Worm (Caenorhabditis elegans) whole organism, midembryonic: Measurements from ENCODE around the gene praf-3.
"Not testable (repeated sequence)": the region's sequence is repeated elsewhere in the genome, so short reads cannot be mapped to it uniquely, and the experiment has no call there.

Source experiments
- T22C8.4 ChIP-seq: fragments of 200-800 bp; sonication (Bioruptor generic); IDR thresholded peaks from 2 replicates; pipeline ENCODE4 v1.3.6; 2022; ENCODE audit warnings: missing genetic modification characterization, missing compliant biosample characterization
- cog-1 ChIP-seq: sonication (generic microtip); optimal IDR thresholded peaks from 2 replicates; lab custom pipeline; 2016; ENCODE audit warnings: missing genetic modification characterization, missing compliant biosample characterization
- flt-1 ChIP-seq: fragments of 200-800 bp; sonication (Bioruptor generic); IDR thresholded peaks from 2 replicates; pipeline ENCODE4 v1.3.6; 2022; ENCODE audit warnings: missing genetic modification characterization, missing compliant biosample characterization
- klf-2 ChIP-seq: fragments of 200-800 bp; sonication (Bioruptor generic); conservative IDR thresholded peaks from 2 replicates; pipeline ENCODE4 v1.3.6; 2022; ENCODE audit warnings: missing genetic modification reagents, missing genetic modification characterization, missing compliant biosample characterization
- med-1 ChIP-seq: sonication (generic microtip); optimal IDR thresholded peaks from 2 replicates; lab custom pipeline; 2017; ENCODE audit warnings: missing genetic modification characterization, mild to moderate bottlenecking, missing compliant biosample characterization, antibody characterized with exemption, missing genetic modification reagents; ENCODE audit not compliant: insufficient read depth
- ref-1 ChIP-seq: fragments of 200-800 bp; sonication (Bioruptor generic); conservative IDR thresholded peaks from 2 replicates; pipeline ENCODE4 v1.3.6; 2022; ENCODE audit warnings: missing genetic modification reagents, missing genetic modification characterization, missing compliant biosample characterization
- tab-1 ChIP-seq: fragments of 200-800 bp; sonication (Bioruptor generic); IDR thresholded peaks from 2 replicates; pipeline ENCODE4 v1.3.6; 2022; ENCODE audit warnings: missing genetic modification characterization, missing compliant biosample characterization
- ztf-23 ChIP-seq: fragments of 200-800 bp; sonication (Bioruptor generic); IDR thresholded peaks from 2 replicates; pipeline ENCODE4 v1.3.6; 2022; ENCODE audit warnings: missing genetic modification reagents, missing genetic modification characterization, missing compliant biosample characterization
- ztf-29 ChIP-seq: fragments of 200-800 bp; sonication (Bioruptor generic); IDR thresholded peaks from 2 replicates; pipeline ENCODE4 v1.3.6; 2022; ENCODE audit warnings: missing genetic modification reagents, missing genetic modification characterization, missing compliant biosample characterization

Gene praf-3

DNA sequence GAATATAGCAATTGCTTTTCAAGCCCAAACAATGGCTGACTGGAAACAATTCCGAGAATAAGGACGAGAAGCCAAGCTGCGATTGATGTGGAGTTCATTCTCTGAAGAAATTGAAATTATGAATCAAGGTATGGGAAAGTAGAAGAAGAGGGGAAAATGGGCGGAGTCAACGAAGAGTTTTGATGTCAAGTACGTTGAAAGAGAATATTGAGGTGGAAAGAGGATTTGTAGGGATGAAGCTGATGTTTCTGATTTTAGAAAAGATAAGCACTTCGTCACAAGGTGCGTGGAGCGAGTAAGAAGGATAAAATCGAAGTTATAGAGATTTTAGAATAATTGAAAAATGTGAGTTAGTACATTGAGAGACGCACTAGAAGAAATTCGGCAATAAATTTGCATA is 2.9 kb downstream of the praf-3 start, which contains the start of gene D2096.9:
Gene D2096.9, minus strand, starts transcription at position 101 of the 400 bp plus-strand sequence.
- TF ChIP-seq ztf-23 (GFP tag; lab: Robert Waterston, UW) (no peak), med-1 (GFP tag; lab: Kevin White, UChicago) (no peak), flt-1 (no peak), klf-2 (GFP tag; lab: Robert Waterston, UW) (no peak), cog-1 (tag; lab: Kevin White, UChicago) (no peak), T22C8.4 (GFP tag; lab: Robert Waterston, UW) (no peak), tab-1 (GFP tag; lab: Robert Waterston, UW) (no peak), ref-1 (no peak), ztf-29 (no peak)

DNA sequence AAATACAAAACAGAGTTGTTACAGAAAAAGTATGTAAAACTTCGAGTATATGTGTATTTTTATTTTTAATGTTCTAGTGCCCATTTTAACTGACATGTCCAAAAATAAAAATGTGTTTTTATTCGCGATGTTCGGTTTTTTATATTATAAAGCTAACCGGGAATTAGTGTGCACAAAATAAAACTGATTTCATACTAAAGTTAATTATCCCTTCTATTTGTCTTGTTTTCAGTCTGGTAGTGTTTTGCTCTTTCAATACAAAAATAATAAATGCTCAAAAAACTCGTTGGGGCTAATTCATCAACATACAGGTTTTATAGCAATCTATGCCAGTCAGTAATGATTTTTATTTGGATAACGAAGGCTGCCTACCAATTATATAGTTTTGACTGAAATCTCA is 5.0 kb downstream of the praf-3 start:
- TF ChIP-seq med-1 (GFP tag; lab: Kevin White, UChicago): no peak
- no peak for TF ChIP-seq tab-1 (GFP tag; lab: Robert Waterston, UW)
- no peak for TF ChIP-seq T22C8.4 (GFP tag; lab: Robert Waterston, UW)
- no peak for TF ChIP-seq ref-1
- no peak for TF ChIP-seq flt-1
- TF ChIP-seq cog-1 (tag; lab: Kevin White, UChicago): no peak
- no peak for TF ChIP-seq ztf-23 (GFP tag; lab: Robert Waterston, UW)
- TF ChIP-seq klf-2 (GFP tag; lab: Robert Waterston, UW): no peak
- TF ChIP-seq ztf-29: no peak

DNA sequence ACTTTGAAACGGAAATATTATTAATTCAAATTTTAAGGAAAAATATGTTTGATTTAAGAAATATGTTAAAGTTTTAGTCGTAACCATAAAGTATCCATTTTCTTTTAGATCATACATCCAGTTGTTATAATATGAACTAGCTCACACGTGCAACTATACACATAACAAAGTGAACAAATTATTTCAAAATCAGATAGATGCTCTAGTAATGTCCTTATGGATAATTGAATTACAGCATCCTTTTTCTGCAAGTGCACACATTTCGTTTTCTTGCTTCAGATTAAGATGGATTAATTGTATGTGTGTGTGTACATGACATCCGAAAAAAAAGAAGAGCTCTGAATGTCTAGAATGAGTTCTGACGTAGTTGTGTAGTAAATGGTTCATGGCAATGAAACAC is 5.9 kb downstream of the praf-3 start:
- no peak for TF ChIP-seq cog-1 (tag; lab: Kevin White, UChicago)
- no peak for TF ChIP-seq ztf-29

DNA sequence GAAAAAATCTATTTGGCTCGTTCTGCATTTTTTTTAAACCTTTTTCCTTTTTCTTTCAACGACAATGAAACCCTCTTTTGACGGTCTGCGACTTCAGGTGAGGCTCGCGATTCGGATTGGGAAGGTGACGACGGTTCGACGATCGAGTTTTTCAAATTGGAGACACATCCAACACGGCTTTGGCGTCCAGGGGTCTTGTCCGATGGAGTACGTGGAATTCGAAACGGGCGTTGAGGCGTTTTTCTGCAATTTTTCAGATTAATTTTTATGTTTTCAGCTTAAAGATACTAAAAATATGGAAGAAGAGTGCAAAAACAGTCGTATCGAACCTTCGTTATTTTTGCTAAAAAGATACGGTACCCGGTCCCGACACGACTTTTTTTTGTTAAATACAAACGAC is 9.4 kb downstream of the praf-3 start, which contains the start of gene D2096.10:
Gene D2096.10, minus strand, starts transcription at position 101 of the 400 bp plus-strand sequence.
- TF ChIP-seq klf-2 (GFP tag; lab: Robert Waterston, UW); tab-1 (GFP tag; lab: Robert Waterston, UW); med-1 (GFP tag; lab: Kevin White, UChicago): not testable (repeated sequence)

DNA sequence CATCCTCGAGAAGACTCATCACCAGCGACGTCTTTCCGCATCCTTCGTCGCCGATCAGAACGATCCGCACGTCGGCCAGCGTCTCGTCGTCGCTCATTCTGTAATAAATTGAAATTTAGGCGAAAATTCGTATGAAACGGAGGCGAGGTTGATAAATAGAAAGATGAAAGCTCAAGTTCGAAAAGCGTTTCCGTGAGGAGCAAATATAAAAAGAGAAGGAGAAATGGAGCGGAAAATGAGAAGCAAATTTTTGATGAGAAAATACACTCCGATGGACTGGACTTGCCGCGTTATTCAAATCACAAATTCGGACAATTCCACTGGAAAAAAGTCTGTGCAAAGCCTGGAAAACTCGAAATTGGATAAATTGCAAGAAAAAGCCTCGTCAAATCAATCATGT is 14.3 kb downstream of the praf-3 start, which contains the start of gene D2096.11:
Gene D2096.11, minus strand, starts transcription at position 101 of the 400 bp plus-strand sequence.
- TF ChIP-seq cog-1 (tag; lab: Kevin White, UChicago) (no peak), ztf-29 (no peak), ztf-23 (GFP tag; lab: Robert Waterston, UW) (no peak), flt-1 (no peak), tab-1 (GFP tag; lab: Robert Waterston, UW) (no peak), ref-1 (no peak), T22C8.4 (GFP tag; lab: Robert Waterston, UW) (no peak), med-1 (GFP tag; lab: Kevin White, UChicago) (no peak), klf-2 (GFP tag; lab: Robert Waterston, UW) (no peak)

DNA sequence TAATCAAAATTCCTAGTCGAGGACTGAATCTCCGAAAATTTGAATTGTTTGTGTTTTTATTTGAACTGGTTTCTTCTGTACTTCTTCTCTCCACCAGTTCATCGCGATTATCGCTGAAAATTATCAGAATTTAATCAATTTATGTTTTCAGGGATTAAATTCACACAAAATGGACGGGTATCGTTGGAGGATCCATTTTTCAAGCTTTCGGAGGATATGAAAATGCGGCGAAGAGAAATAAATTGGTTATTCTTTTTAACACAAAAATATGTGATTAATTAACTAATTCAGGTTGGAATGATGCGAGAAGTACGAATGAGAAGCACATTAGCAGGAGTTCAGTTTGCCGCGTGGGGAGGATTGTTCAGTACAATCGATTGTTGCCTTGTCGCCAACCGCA is 16.6 kb downstream of the praf-3 start, which contains the start of gene timm-17B.2:
Gene timm-17B.2, plus strand, starts transcription at position 301 of the 400 bp plus-strand sequence.
- TF ChIP-seq ref-1 (no peak), klf-2 (GFP tag; lab: Robert Waterston, UW) (no peak), med-1 (GFP tag; lab: Kevin White, UChicago) (no peak), ztf-23 (GFP tag; lab: Robert Waterston, UW) (no peak), cog-1 (tag; lab: Kevin White, UChicago) (no peak), flt-1 (no peak), T22C8.4 (GFP tag; lab: Robert Waterston, UW) (no peak), tab-1 (GFP tag; lab: Robert Waterston, UW) (no peak), ztf-29 (no peak)

DNA sequence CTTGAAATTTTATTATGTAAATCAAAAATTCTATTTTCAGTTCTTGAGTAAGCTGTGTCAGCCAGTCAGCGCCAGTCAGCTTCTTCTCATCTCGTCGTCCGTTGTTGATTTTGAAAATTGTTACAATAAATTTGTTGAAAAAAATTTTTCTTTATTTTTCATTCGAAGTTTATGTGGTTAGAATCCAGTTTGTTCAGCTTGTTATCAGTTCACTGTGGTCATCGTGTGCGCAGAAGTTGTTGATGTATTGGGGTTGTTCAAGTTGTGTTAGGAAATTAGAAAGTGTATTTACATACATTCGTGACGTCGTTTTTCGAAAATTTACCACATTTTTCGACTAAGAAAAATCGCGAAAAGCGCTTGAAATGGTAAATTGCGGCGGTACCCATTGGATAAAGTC is 18.0 kb downstream of the praf-3 start:
- no peak for TF ChIP-seq med-1 (GFP tag; lab: Kevin White, UChicago)
- no peak for TF ChIP-seq ztf-23 (GFP tag; lab: Robert Waterston, UW)
- no peak for TF ChIP-seq ref-1
- TF ChIP-seq flt-1: no peak
- no peak for TF ChIP-seq tab-1 (GFP tag; lab: Robert Waterston, UW)
- TF ChIP-seq klf-2 (GFP tag; lab: Robert Waterston, UW): no peak
- TF ChIP-seq cog-1 (tag; lab: Kevin White, UChicago): no peak
- no peak for TF ChIP-seq T22C8.4 (GFP tag; lab: Robert Waterston, UW)
- no peak for TF ChIP-seq ztf-29

DNA sequence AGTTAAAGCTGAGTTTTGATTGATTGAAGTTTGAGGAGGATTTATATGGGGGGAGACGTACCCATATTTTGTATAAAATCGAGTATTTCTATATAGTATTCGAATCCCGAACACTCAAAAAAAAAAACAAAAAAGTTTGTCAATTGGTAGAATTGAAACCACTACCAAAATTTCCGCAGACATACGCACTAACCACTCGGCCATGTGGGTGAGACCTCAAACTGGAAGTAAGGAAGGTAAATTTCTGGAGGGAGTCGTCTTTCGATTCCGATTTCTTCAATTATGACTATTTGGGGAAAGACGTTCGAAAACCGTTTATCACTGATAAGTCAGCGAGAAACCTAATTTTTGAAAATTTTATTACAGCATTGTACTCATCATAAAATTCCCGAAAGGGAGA is 32.8 kb downstream of the praf-3 start:
- TF ChIP-seq ref-1: peak; percentile 54; the same call in 1 of the 2 replicates
- peak; percentile 31; the same call in 1 of the 2 replicates for TF ChIP-seq tab-1 (GFP tag; lab: Robert Waterston, UW)
- TF ChIP-seq ztf-23 (GFP tag; lab: Robert Waterston, UW): 0 out of 2 replicates have a peak, but pooled peaks have one; percentile 56
- peak; percentile 73 for TF ChIP-seq flt-1
- TF ChIP-seq T22C8.4 (GFP tag; lab: Robert Waterston, UW): peak; percentile 53; the same call in 1 of the 2 replicates

DNA sequence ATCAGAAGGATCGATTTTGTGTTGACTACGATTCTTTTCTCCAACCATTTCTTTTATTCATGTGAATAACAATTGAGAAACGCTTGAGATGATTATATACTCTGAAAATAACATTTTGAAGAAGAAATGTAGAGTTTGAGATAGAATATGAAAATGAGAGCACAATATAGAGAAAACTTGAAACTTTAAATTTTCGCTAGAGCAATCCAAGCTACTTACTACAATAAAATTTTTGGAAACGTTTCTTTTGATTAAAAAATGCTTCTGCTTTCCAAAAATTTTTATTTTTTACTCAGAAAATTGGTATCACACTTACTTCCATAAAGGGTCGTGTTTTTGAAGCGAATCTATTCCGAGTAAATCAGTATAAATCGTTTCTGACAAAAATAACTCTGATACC is 41.2 kb downstream of the praf-3 start, which contains the start of gene M116.5:
Gene M116.5, minus strand, starts transcription at position 101 of the 400 bp plus-strand sequence.
- no peak for TF ChIP-seq flt-1
- no peak for TF ChIP-seq ztf-29
- TF ChIP-seq tab-1 (GFP tag; lab: Robert Waterston, UW): no peak
- no peak for TF ChIP-seq ref-1
- no peak for TF ChIP-seq cog-1 (tag; lab: Kevin White, UChicago)
- no peak for TF ChIP-seq T22C8.4 (GFP tag; lab: Robert Waterston, UW)
- TF ChIP-seq ztf-23 (GFP tag; lab: Robert Waterston, UW): no peak
- TF ChIP-seq med-1 (GFP tag; lab: Kevin White, UChicago): no peak
- TF ChIP-seq klf-2 (GFP tag; lab: Robert Waterston, UW): no peak

DNA sequence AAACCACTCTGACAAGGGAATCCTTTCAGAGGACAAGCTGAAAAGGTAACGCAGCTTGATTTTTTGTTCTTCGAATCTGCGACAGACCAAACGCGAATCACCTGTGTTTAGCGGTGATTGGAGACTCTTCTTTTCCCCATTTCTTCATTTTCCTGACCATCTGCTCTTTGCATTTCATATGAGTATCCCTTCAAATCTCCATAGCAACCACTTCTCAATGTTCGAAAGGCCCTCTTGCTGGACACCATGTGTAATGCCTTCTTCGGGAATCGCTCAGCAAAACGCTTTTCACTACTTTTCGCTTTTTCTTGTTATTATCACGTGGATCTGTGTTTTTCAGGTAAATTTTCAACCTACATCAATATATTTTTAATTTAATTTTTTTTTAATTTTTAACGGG is 46.8 kb downstream of the praf-3 start, which contains the start of the genes T26A8.3 and tmem-231:
Gene T26A8.3, minus strand, starts transcription at position 101 of the 400 bp plus-strand sequence.
Gene tmem-231, plus strand, starts transcription at position 249 of the 400 bp plus-strand sequence.
- TF ChIP-seq ref-1 (no peak), tab-1 (GFP tag; lab: Robert Waterston, UW) (no peak), cog-1 (tag; lab: Kevin White, UChicago) (no peak)
